Fruit fly (Drosophila melanogaster) Kc167 (cell line): ENCODE measurements around the gene CG9021.

ENCODE experiments used
- Myc ChIP-seq: fragments of >200 bp; optimal IDR thresholded peaks from 2 replicates; lab custom pipeline; 2017; ENCODE audit warnings: missing external identifiers
- Sin3A ChIP-seq: fragments of >200 bp; optimal IDR thresholded peaks from 2 replicates; lab custom pipeline; 2018; ENCODE audit warnings: missing external identifiers
- h ChIP-seq: fragments of >200 bp; optimal IDR thresholded peaks from 3 replicates; lab custom pipeline; 2018; ENCODE audit warnings: missing external identifiers
- insv ChIP-seq: fragments of >200 bp; optimal IDR thresholded peaks from 3 replicates; lab custom pipeline; 2018; ENCODE audit warnings: missing external identifiers
- psq ChIP-seq: fragments of >200 bp; optimal IDR thresholded peaks from 2 replicates; lab custom pipeline; 2017; ENCODE audit warnings: missing external identifiers
- ttk ChIP-seq: sonication (Bioruptor generic); optimal IDR thresholded peaks from 2 replicates; lab custom pipeline; 2017; ENCODE audit warnings: missing external identifiers

The CG9021 gene

dm6 chr2L:5906893-5907850 is 2.7 kb upstream of the CG9021 start, which contains the start of gene bchs:
Gene bchs (plus strand): TSS chr2L:5907169.
- no peak for TF ChIP-seq Sin3A (lab: Kevin White, UChicago)

- TF ChIP-seq h: no peak
- no peak for TF ChIP-seq Sin3A (lab: Kevin White, UChicago)
- TF ChIP-seq Myc (lab: Kevin White, UChicago): no peak
- no peak for TF ChIP-seq insv (lab: Kevin White, UChicago)
- no peak for TF ChIP-seq psq
- no peak for TF ChIP-seq ttk (lab: Kevin White, UChicago)
Observed at dm6 chr2L:5902898-5903297, 1.6 kb downstream of the CG9021 start.

- TF ChIP-seq insv (lab: Kevin White, UChicago) (no peak), ttk (lab: Kevin White, UChicago) (no peak), Myc (lab: Kevin White, UChicago) (no peak), h (no peak), Sin3A (lab: Kevin White, UChicago) (no peak), psq (no peak)
Observed at dm6 chr2L:5901553-5901952, 2.9 kb downstream of the CG9021 start.

dm6 chr2L:5899170-5899708 is 5.2 kb downstream of the CG9021 start:
- TF ChIP-seq insv (lab: Kevin White, UChicago) (no peak), Sin3A (lab: Kevin White, UChicago) (no peak), h (no peak), Myc (lab: Kevin White, UChicago) (no peak), psq (no peak), ttk (lab: Kevin White, UChicago) (no peak)

DNA sequence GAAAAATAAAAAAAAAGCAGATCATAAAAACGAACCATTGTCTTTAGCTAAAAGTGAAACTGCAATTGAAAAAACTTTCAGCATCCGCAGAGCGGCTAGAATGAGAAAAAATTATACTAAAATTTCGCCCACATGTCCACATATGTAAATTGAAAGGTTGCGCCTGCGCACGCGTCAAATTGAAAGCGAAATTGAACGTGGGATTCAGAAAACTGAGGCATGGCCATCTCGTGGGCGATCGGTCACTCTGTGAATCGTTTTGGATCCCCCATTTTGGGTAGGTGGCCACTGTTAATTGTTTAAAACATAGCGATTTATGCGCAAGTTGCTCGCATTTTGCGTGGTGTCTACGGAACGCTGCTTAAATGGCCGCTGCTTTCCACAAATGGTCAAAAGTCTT is 10.0 kb downstream of the CG9021 start:
- TF ChIP-seq Sin3A (lab: Kevin White, UChicago) (no peak), Myc (lab: Kevin White, UChicago) (no peak), insv (lab: Kevin White, UChicago) (no peak), ttk (lab: Kevin White, UChicago) (no peak), psq (no peak), h (no peak)

- TF ChIP-seq insv (lab: Kevin White, UChicago) (no peak), psq (no peak), Myc (lab: Kevin White, UChicago) (no peak), h (no peak), ttk (lab: Kevin White, UChicago) (no peak), Sin3A (lab: Kevin White, UChicago) (no peak)
Observed at dm6 chr2L:5893796-5894195, 10.7 kb downstream of the CG9021 start, which contains the start of gene Acp26Aa. Gene Acp26Aa (minus strand): TSS chr2L:5893896.

DNA sequence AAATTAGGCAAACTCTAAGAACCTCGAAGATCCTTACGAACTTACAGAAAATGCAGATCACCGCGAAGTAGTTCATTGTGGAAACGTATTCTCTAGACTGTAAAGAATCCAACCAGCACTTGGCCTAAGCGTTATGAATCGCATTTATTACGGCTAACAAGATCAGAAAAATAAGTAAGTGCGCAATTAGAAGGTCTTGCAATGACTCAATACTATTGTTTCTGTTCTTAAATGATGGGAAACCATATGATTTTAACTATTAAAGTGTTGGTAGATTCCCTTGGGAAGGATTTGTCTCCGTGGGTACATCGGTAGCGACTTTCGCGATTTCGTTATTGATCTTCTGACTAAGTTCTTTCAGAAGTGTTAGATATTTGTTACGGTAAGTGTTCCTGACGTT is 11.7 kb downstream of the CG9021 start, which contains the start of gene Acp26Ab:
Gene Acp26Ab, minus strand, starts transcription at position 101 of the 400 bp plus-strand sequence.
- TF ChIP-seq insv (lab: Kevin White, UChicago): no peak
- no peak for TF ChIP-seq Sin3A (lab: Kevin White, UChicago)
- no peak for TF ChIP-seq ttk (lab: Kevin White, UChicago)
- TF ChIP-seq Myc (lab: Kevin White, UChicago): no peak

DNA sequence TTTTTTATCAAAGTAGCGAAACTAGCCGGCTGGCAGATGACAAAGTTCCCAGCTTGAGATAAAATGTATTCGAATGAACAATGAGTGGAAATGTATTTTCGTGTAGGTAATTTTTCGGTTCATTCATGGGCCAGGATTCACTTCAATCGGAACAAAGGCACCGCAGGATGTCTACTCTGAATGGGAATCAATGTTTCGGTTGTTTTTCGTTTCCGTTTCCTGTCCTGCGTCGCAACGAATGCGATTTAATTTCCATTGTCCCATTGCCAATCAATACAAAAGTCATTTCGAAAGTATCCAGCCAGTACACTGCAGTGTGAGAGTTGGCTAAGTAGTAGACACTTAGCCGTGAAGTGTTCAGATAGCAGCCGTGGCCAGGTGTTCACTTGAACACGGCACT is 13.9 kb downstream of the CG9021 start:
- TF ChIP-seq h (no peak), Sin3A (lab: Kevin White, UChicago) (no peak), ttk (lab: Kevin White, UChicago) (no peak), psq (no peak), Myc (lab: Kevin White, UChicago) (no peak), insv (lab: Kevin White, UChicago) (no peak)

DNA sequence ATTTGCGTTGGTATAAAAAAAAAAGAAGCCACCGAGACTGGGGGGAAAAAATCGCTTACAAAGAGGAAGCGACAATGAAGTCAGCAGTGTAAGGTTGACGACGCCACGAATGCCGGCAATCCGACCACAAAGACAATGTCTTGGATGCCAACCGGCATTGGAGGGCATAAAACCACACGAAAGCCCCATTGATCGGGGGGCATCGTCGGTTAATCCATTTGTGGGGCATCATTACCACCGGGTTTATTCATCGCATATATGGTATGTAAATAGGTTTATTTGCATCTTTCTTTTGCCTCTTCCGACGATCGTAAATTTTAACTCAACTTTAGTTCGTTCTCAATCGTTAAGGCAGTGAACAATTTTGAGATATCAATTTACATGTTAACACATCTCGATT is 17.5 kb downstream of the CG9021 start:
- no peak for TF ChIP-seq Myc (lab: Kevin White, UChicago)
- no peak for TF ChIP-seq h
- no peak for TF ChIP-seq insv (lab: Kevin White, UChicago)
- TF ChIP-seq Sin3A (lab: Kevin White, UChicago): no peak
- TF ChIP-seq ttk (lab: Kevin White, UChicago): no peak
- TF ChIP-seq psq: no peak

DNA sequence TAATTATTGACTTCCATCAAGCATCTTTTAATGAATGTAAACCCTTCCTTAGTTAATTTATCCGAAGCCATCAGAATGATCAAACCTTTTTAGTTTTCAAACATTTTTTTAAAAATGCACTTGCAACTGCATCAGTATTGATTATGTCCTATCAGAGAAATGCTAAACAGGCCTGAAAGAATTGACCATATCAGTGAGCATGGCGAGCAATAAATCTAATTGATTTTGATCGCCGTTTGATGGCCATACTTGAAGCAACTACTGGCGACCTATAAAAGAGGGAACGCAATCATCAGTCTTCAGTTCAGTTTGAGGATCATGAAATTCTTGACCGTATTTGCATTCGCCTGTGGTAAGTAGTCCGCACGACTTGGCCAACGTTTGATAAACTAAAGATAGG is 18.8 kb downstream of the CG9021 start, which contains the start of gene CG9029:
Gene CG9029, plus strand, starts transcription at position 301 of the 400 bp plus-strand sequence.
- TF ChIP-seq ttk (lab: Kevin White, UChicago) (no peak), psq (no peak), insv (lab: Kevin White, UChicago) (no peak), Myc (lab: Kevin White, UChicago) (no peak), Sin3A (lab: Kevin White, UChicago) (no peak), h (no peak)

DNA sequence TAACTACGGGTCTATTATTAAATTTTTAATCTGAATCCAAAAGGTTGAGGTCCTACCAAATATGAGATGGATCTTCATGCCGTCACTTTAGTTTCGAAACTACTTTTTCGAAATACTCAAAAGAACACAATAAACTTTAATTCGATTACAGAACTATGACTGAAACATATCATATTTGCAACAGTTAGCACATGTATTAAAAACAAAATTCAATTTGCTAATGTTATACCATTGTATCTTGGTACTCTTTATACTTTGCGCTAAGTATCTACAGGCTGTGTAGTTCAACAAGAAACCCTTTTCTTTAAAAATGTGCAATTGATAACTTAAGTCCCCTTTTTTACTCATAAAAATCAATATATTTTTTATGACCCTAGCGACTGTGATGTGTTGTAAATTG is 19.8 kb downstream of the CG9021 start, which contains the start of the genes Sfp26Ac and CG43185:
Gene Sfp26Ac, minus strand, starts transcription at position 101 of the 400 bp plus-strand sequence.
Gene CG43185, plus strand, starts transcription at position 215 of the 400 bp plus-strand sequence.
- no peak for TF ChIP-seq insv (lab: Kevin White, UChicago)
- no peak for TF ChIP-seq ttk (lab: Kevin White, UChicago)
- TF ChIP-seq psq: no peak
- TF ChIP-seq h: no peak
- TF ChIP-seq Sin3A (lab: Kevin White, UChicago): no peak
- no peak for TF ChIP-seq Myc (lab: Kevin White, UChicago)

dm6 chr2L:5883441-5883840 is 21.0 kb downstream of the CG9021 start, which contains the start of gene CG44574:
Gene CG44574 (plus strand): TSS chr2L:5883741.
- TF ChIP-seq h (no peak), Myc (lab: Kevin White, UChicago) (no peak), psq (no peak), insv (lab: Kevin White, UChicago) (no peak), ttk (lab: Kevin White, UChicago) (no peak), Sin3A (lab: Kevin White, UChicago) (no peak)
